Fruit fly (Drosophila melanogaster): ENCODE data around the gene mre11.

mre11 gene

DNA sequence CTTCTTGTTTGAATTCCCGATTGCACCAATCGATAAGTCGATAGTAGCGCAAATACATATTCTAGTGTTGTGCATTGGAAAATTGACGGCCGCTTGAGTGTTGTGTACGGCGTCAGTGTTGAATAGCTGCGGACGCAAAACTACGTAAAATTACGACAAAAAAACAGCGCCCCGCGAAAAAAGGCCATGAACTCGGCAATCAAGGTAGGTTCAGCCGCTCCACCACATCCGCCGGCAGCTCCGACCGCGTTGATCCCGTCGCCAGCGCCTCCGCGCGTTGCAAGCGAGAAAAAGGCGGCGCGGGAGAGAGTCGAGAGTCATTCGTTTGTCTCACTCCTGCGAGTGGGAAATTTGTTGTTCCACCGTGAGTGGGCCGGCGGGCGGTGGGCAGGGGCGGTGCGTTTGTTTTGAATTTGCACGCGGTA lies 4.0 kb upstream of the mre11 start, which contains the start of gene CG33695 (continued):
- TF ChIP-seq CG10654 (GFP tag; optimal IDR thresholded peaks at IDR 0.05) (peak; percentile 47), CG33557 (GFP tag; optimal IDR thresholded peaks at IDR 0.05) (peak; percentile 47), Dad (GFP tag; optimal IDR thresholded peaks at IDR 0.05) (peak; percentile 77), CG17829 (tag; optimal IDR thresholded peaks at IDR 0.05) (peak; percentile 33), CG14965 (GFP tag; optimal IDR thresholded peaks at IDR 0.05; ENCODE audit: borderline replicate concordance) (peak; percentile 1), CG10366 (GFP tag; IDR thresholded peaks at IDR 0.05) (peak; percentile 28; the same call in 1 of the 2 replicates), Fer2 (tag; optimal IDR thresholded peaks at IDR 0.05) (peak; percentile 14), ara (GFP tag; IDR thresholded peaks at IDR 0.05) (no peak), pnt (GFP tag; optimal IDR thresholded peaks at IDR 0.05) (peak; percentile 49), CG11093 (GFP tag; IDR thresholded peaks at IDR 0.05) (no peak), sisA (GFP tag; IDR thresholded peaks at IDR 0.05) (peak; percentile 45; the same call in 1 of the 2 replicates), CG9437 (GFP tag; optimal IDR thresholded peaks at IDR 0.05) (peak; percentile 96), CG11456 (GFP tag; IDR thresholded peaks at IDR 0.05) (peak; percentile 68; the same call in 2 of the 3 replicates), CG2120 (GFP tag; optimal IDR thresholded peaks at IDR 0.05) (peak; percentile 91), Gsc (GFP tag; IDR thresholded peaks at IDR 0.05) (no peak), CG34422 (GFP tag; IDR thresholded peaks at IDR 0.05) (peak; percentile 43; the same call in 1 of the 3 replicates), cas (GFP tag; IDR thresholded peaks at IDR 0.05) (no peak), da (GFP tag; optimal IDR thresholded peaks at IDR 0.05) (peak; percentile 53), Nf-YB (GFP tag; optimal IDR thresholded peaks at IDR 0.05) (no peak), CG1602 (GFP tag; optimal IDR thresholded peaks at IDR 0.05) (peak; percentile 27), CG5953 (GFP tag; IDR thresholded peaks at IDR 0.05) (no peak), Asciz (GFP tag; optimal IDR thresholded peaks at IDR 0.05) (no peak), Mrtf (GFP tag; IDR thresholded peaks at IDR 0.05) (no peak), chn (GFP tag; optimal IDR thresholded peaks at IDR 0.05) (peak; percentile 71), prd (optimal IDR thresholded peaks at IDR 0.05) (no peak), prd (GFP tag; IDR thresholded peaks at IDR 0.05) (peak; percentile 56; the same call in 2 of the 3 replicates), Spps (tag; optimal IDR thresholded peaks at IDR 0.05) (no peak), Stat92E (GFP tag; optimal IDR thresholded peaks at IDR 0.05) (no peak), CG17361 (GFP tag; IDR thresholded peaks at IDR 0.05) (peak; percentile 40; the same call in 2 of the 3 replicates), CG4820 (GFP tag; optimal IDR thresholded peaks at IDR 0.05) (peak; percentile 56), CG10979 (tag; optimal IDR thresholded peaks at IDR 0.05) (peak; percentile 28), pum (GFP tag; optimal IDR thresholded peaks at IDR 0.05) (peak; percentile 68), gce (GFP tag; IDR thresholded peaks at IDR 0.05) (no peak), unpg (GFP tag; optimal IDR thresholded peaks at IDR 0.05) (no peak), Oli (tag; optimal IDR thresholded peaks at IDR 0.05) (peak; percentile 5), Xbp1 (GFP tag; optimal IDR thresholded peaks at IDR 0.05) (peak; percentile 75), run (tag; optimal IDR thresholded peaks at IDR 0.05) (no peak), Bgb (GFP tag; IDR thresholded peaks at IDR 0.05; ENCODE audit: partially characterized antibody) (peak; percentile 74), h (optimal IDR thresholded peaks at IDR 0.05) (no peak), Scr (GFP tag; IDR thresholded peaks at IDR 0.05; ENCODE audit: partially characterized antibody) (peak; percentile 70), ash1 (GFP tag; optimal IDR thresholded peaks at IDR 0.05) (no peak), salm (tag; optimal IDR thresholded peaks at IDR 0.05) (no peak), CG8944 (GFP tag; optimal IDR thresholded peaks at IDR 0.05) (peak; percentile 62), CG7556 (GFP tag; optimal IDR thresholded peaks at IDR 0.05) (peak; percentile 55), onecut (GFP tag; IDR thresholded peaks at IDR 0.05) (peak; percentile 33; the same call in 1 of the 2 replicates), CG1233 (GFP tag; optimal IDR thresholded peaks at IDR 0.05) (no peak), CG8924 (tag; optimal IDR thresholded peaks at IDR 0.05) (peak; percentile 30), D19A (tag; optimal IDR thresholded peaks at IDR 0.05) (no peak), stc (GFP tag; IDR thresholded peaks at IDR 0.05) (0 out of 2 replicates have a peak, but pooled peaks have one; percentile 40), CHES-1-like (GFP tag; optimal IDR thresholded peaks at IDR 0.05) (peak; percentile 84), yki (optimal IDR thresholded peaks at IDR 0.05) (no peak), tin (GFP tag; optimal IDR thresholded peaks at IDR 0.05) (peak; percentile 70)

All from whole organism, embryonic.